Fruit fly (Drosophila melanogaster) whole organism, embryonic: ENCODE results near the gene swa.

Experiments
- ATbp ChIP-seq: fragments of 200-800 bp; sonication (Bioruptor generic); optimal IDR thresholded peaks from 2 replicates; lab custom pipeline; 2017; ENCODE audit warnings: missing biosample characterization, mild to moderate bottlenecking, missing genetic modification characterization, missing genetic modification reagents
- Antp ChIP-seq: fragments of 200-800 bp; sonication (Bioruptor generic); optimal IDR thresholded peaks from 3 replicates; lab custom pipeline; 2016; ENCODE audit warnings: missing biosample characterization, missing genetic modification characterization
- B-H1 ChIP-seq: fragments of 200-800 bp; sonication (Bioruptor generic); IDR thresholded peaks from 3 replicates; pipeline ENCODE4 v1.3.6; 2022; ENCODE audit warnings: missing biosample characterization, missing genetic modification characterization
- BtbVII ChIP-seq: fragments of 200-800 bp; sonication (Bioruptor generic); optimal IDR thresholded peaks from 3 replicates; lab custom pipeline; 2017; ENCODE audit warnings: missing biosample characterization, mild to moderate bottlenecking, missing genetic modification characterization
- Bteb2 ChIP-seq: fragments of 200-800 bp; sonication (Bioruptor generic); optimal IDR thresholded peaks from 2 replicates; lab custom pipeline; 2016; ENCODE audit warnings: missing biosample characterization, missing genetic modification characterization
- CG10979 ChIP-seq: fragments of 200-800 bp; sonication (Bioruptor generic); optimal IDR thresholded peaks from 2 replicates; lab custom pipeline; 2018; ENCODE audit warnings: missing biosample characterization, mild to moderate bottlenecking, missing genetic modification characterization, moderate library complexity
- CG11723 ChIP-seq: fragments of 200-800 bp; sonication (Bioruptor generic); optimal IDR thresholded peaks from 2 replicates; lab custom pipeline; 2017; ENCODE audit warnings: missing biosample characterization, mild to moderate bottlenecking, missing genetic modification characterization
- CG13296 ChIP-seq: fragments of 200-800 bp; sonication (Bioruptor generic); optimal IDR thresholded peaks from 3 replicates; lab custom pipeline; 2018; ENCODE audit warnings: missing biosample characterization, mild to moderate bottlenecking, missing genetic modification characterization
- CG16815 ChIP-seq: fragments of 200-800 bp; sonication (Bioruptor generic); optimal IDR thresholded peaks from 3 replicates; lab custom pipeline; 2017; ENCODE audit warnings: missing biosample characterization, mild to moderate bottlenecking, missing genetic modification characterization
- CG2889 ChIP-seq: fragments of 200-800 bp; sonication (Bioruptor generic); IDR thresholded peaks from 3 replicates; pipeline ENCODE4 v1.3.6; 2022; ENCODE audit warnings: missing biosample characterization, missing genetic modification characterization
- CG32532 ChIP-seq: fragments of 200-800 bp; sonication (Bioruptor generic); IDR thresholded peaks from 2 replicates; pipeline ENCODE4 v1.3.6; 2022; ENCODE audit warnings: missing biosample characterization, missing genetic modification characterization
- CG34376 ChIP-seq: fragments of 200-800 bp; sonication (Bioruptor generic); optimal IDR thresholded peaks from 2 replicates; lab custom pipeline; 2018; ENCODE audit warnings: missing biosample characterization, mild to moderate bottlenecking, missing genetic modification characterization
- CG34422 ChIP-seq: fragments of 200-800 bp; sonication (Bioruptor generic); IDR thresholded peaks from 3 replicates; pipeline ENCODE4 v1.3.6; 2022; ENCODE audit warnings: missing biosample characterization, missing genetic modification characterization
- CG3838 ChIP-seq: fragments of 200-800 bp; sonication (Bioruptor generic); optimal IDR thresholded peaks from 3 replicates; lab custom pipeline; 2016; ENCODE audit warnings: missing biosample characterization, missing genetic modification characterization
- CG5953 ChIP-seq: fragments of 200-800 bp; sonication (Bioruptor generic); IDR thresholded peaks from 2 replicates; pipeline ENCODE4 v1.3.6; 2022; ENCODE audit warnings: missing biosample characterization, missing genetic modification characterization
- CG9215 ChIP-seq: fragments of 200-800 bp; sonication (Bioruptor generic); IDR thresholded peaks from 2 replicates; pipeline ENCODE4 v1.3.6; 2022; ENCODE audit warnings: missing biosample characterization, missing genetic modification characterization
- D ChIP-seq, 2 experiments: fragments of 200-800 bp in 1 of 2; fragments of >200 bp in 1 of 2; sonication (Bioruptor generic) in 1 of 2; optimal IDR thresholded peaks; 2 replicates in 1 of 2; 3 replicates in 1 of 2; lab custom pipeline; 2017; ENCODE audit warnings: mild to moderate bottlenecking in 1 of 2, missing biosample characterization in 1 of 2, missing genetic modification characterization in 1 of 2, missing genetic modification reagents in 1 of 2
- Dad ChIP-seq: fragments of 200-800 bp; sonication (Bioruptor generic); optimal IDR thresholded peaks from 3 replicates; lab custom pipeline; 2016; ENCODE audit warnings: missing biosample characterization, missing genetic modification characterization
- Doc2 ChIP-seq: fragments of 200-800 bp; sonication (Bioruptor generic); IDR thresholded peaks from 2 replicates; pipeline ENCODE4 v1.3.6; 2022; ENCODE audit warnings: missing biosample characterization, missing genetic modification characterization
- Ets97D ChIP-seq: fragments of 200-800 bp; sonication (Bioruptor generic); optimal IDR thresholded peaks from 3 replicates; lab custom pipeline; 2016; ENCODE audit warnings: missing biosample characterization, missing genetic modification characterization
- Gug ChIP-seq: fragments of 200-800 bp; sonication (Bioruptor generic); IDR thresholded peaks from 4 replicates; pipeline ENCODE4 v1.3.6; 2022; ENCODE audit warnings: missing biosample characterization, missing genetic modification characterization
- HLH54F ChIP-seq: fragments of 200-800 bp; sonication (Bioruptor generic); optimal IDR thresholded peaks from 3 replicates; lab custom pipeline; 2016; ENCODE audit warnings: missing biosample characterization, missing genetic modification characterization
- Hr3 ChIP-seq: fragments of 200-800 bp; sonication (Bioruptor generic); optimal IDR thresholded peaks from 3 replicates; lab custom pipeline; 2016; ENCODE audit warnings: missing biosample characterization, missing genetic modification characterization
- MTF-1 ChIP-seq: fragments of 200-800 bp; sonication (Bioruptor generic); optimal IDR thresholded peaks from 2 replicates; lab custom pipeline; 2018; ENCODE audit warnings: missing biosample characterization, mild to moderate bottlenecking, missing genetic modification characterization, borderline replicate concordance
- Max ChIP-seq: fragments of 200-800 bp; sonication (Bioruptor generic); optimal IDR thresholded peaks from 2 replicates; lab custom pipeline; 2016; ENCODE audit warnings: missing biosample characterization, mild to moderate bottlenecking, missing genetic modification characterization
- NC2α ChIP-seq: fragments of 200-800 bp; sonication (Bioruptor generic); optimal IDR thresholded peaks from 2 replicates; lab custom pipeline; 2016; ENCODE audit warnings: missing biosample characterization, missing genetic modification characterization
- Nf-YC ChIP-seq: fragments of 200-800 bp; optimal IDR thresholded peaks from 3 replicates; lab custom pipeline; 2019; ENCODE audit warnings: missing biosample characterization, mild to moderate bottlenecking, missing genetic modification characterization, moderate library complexity
- Oaz ChIP-seq: fragments of 200-800 bp; sonication (Bioruptor generic); IDR thresholded peaks from 2 replicates; pipeline ENCODE4 v1.3.6; 2022; ENCODE audit warnings: missing biosample characterization, missing genetic modification characterization
- Rx ChIP-seq: fragments of 200-800 bp; sonication (Bioruptor generic); IDR thresholded peaks from 2 replicates; pipeline ENCODE4 v1.3.6; 2022; ENCODE audit warnings: missing biosample characterization, missing genetic modification characterization
- al ChIP-seq: fragments of 200-800 bp; sonication (Bioruptor generic); IDR thresholded peaks from 2 replicates; pipeline ENCODE4 v1.3.6; 2022; ENCODE audit warnings: missing biosample characterization, missing genetic modification characterization
- bowl ChIP-seq: fragments of 200-800 bp; sonication (Bioruptor generic); IDR thresholded peaks from 2 replicates; pipeline ENCODE4 v1.3.6; 2022; ENCODE audit warnings: missing biosample characterization, missing genetic modification characterization
- caup ChIP-seq: fragments of 200-800 bp; sonication (Bioruptor generic); optimal IDR thresholded peaks from 3 replicates; lab custom pipeline; 2017; ENCODE audit warnings: missing biosample characterization, mild to moderate bottlenecking, missing genetic modification characterization, moderate library complexity; ENCODE audit not compliant: severe bottlenecking
- chn ChIP-seq: fragments of 200-800 bp; sonication (Bioruptor generic); optimal IDR thresholded peaks from 2 replicates; lab custom pipeline; 2016; ENCODE audit warnings: missing biosample characterization, missing genetic modification characterization
- crc ChIP-seq: fragments of 200-800 bp; sonication (Bioruptor generic); optimal IDR thresholded peaks from 2 replicates; lab custom pipeline; 2016; ENCODE audit warnings: missing biosample characterization, missing genetic modification characterization
- ems ChIP-seq: fragments of 200-800 bp; sonication (Bioruptor generic); optimal IDR thresholded peaks from 3 replicates; lab custom pipeline; 2016; ENCODE audit warnings: missing biosample characterization, missing genetic modification characterization
- fd102C ChIP-seq: fragments of 200-800 bp; sonication (Bioruptor generic); optimal IDR thresholded peaks from 2 replicates; lab custom pipeline; 2018; ENCODE audit warnings: missing biosample characterization, mild to moderate bottlenecking, missing genetic modification characterization, moderate library complexity
- gcm2 ChIP-seq: fragments of 200-800 bp; sonication (Bioruptor generic); optimal IDR thresholded peaks from 2 replicates; lab custom pipeline; 2016; ENCODE audit warnings: missing biosample characterization, missing genetic modification characterization
- gem ChIP-seq: fragments of 200-800 bp; sonication (Bioruptor generic); optimal IDR thresholded peaks from 2 replicates; lab custom pipeline; 2019; ENCODE audit warnings: missing biosample characterization, mild to moderate bottlenecking, missing genetic modification characterization, moderate library complexity
- gsb-n ChIP-seq: fragments of 200-800 bp; sonication (Bioruptor generic); optimal IDR thresholded peaks from 3 replicates; lab custom pipeline; 2018; ENCODE audit warnings: missing biosample characterization, mild to moderate bottlenecking, missing genetic modification characterization
- gt ChIP-seq: fragments of 200-800 bp; sonication (Bioruptor generic); IDR thresholded peaks from 2 replicates; pipeline ENCODE4 v1.3.6; 2022; ENCODE audit warnings: missing biosample characterization, missing genetic modification characterization
- jigr1 ChIP-seq: fragments of 200-800 bp; sonication (Bioruptor generic); IDR thresholded peaks from 3 replicates; pipeline ENCODE4 v1.3.6; 2022; ENCODE audit warnings: missing biosample characterization, missing genetic modification characterization
- nerfin-2 ChIP-seq: fragments of 200-800 bp; sonication (Bioruptor generic); IDR thresholded peaks from 2 replicates; pipeline ENCODE4 v1.3.6; 2022; ENCODE audit warnings: missing biosample characterization, missing genetic modification characterization; ENCODE audit not compliant: partially characterized antibody
- pfk ChIP-seq: fragments of 200-800 bp; sonication (Bioruptor generic); optimal IDR thresholded peaks from 2 replicates; lab custom pipeline; 2018; ENCODE audit warnings: missing biosample characterization, mild to moderate bottlenecking, missing genetic modification characterization, moderate library complexity
- phol ChIP-seq: fragments of 200-800 bp; sonication (Bioruptor generic); optimal IDR thresholded peaks from 3 replicates; lab custom pipeline; 2018; ENCODE audit warnings: missing biosample characterization, mild to moderate bottlenecking, missing genetic modification characterization, moderate library complexity
- so ChIP-seq: fragments of 200-800 bp; sonication (Bioruptor generic); IDR thresholded peaks from 3 replicates; pipeline ENCODE4 v1.3.6; 2022; ENCODE audit warnings: missing biosample characterization, missing genetic modification characterization
- sob ChIP-seq: fragments of 200-800 bp; sonication (Bioruptor generic); IDR thresholded peaks from 2 replicates; pipeline ENCODE4 v1.3.6; 2022; ENCODE audit warnings: missing biosample characterization, missing genetic modification characterization
- stc ChIP-seq: fragments of 200-800 bp; sonication (Bioruptor generic); IDR thresholded peaks from 2 replicates; pipeline ENCODE4 v1.3.6; 2022; ENCODE audit warnings: missing biosample characterization, missing genetic modification characterization
- tap ChIP-seq: fragments of 200-800 bp; optimal IDR thresholded peaks from 3 replicates; lab custom pipeline; 2019; ENCODE audit warnings: missing biosample characterization, mild to moderate bottlenecking, missing genetic modification characterization, moderate library complexity
- trh ChIP-seq: fragments of 200-800 bp; sonication (Bioruptor generic); optimal IDR thresholded peaks from 2 replicates; lab custom pipeline; 2016; ENCODE audit warnings: missing biosample characterization, missing genetic modification characterization
- yki ChIP-seq: fragments of >200 bp; optimal IDR thresholded peaks from 3 replicates; lab custom pipeline; 2018

Gene swa

DNA sequence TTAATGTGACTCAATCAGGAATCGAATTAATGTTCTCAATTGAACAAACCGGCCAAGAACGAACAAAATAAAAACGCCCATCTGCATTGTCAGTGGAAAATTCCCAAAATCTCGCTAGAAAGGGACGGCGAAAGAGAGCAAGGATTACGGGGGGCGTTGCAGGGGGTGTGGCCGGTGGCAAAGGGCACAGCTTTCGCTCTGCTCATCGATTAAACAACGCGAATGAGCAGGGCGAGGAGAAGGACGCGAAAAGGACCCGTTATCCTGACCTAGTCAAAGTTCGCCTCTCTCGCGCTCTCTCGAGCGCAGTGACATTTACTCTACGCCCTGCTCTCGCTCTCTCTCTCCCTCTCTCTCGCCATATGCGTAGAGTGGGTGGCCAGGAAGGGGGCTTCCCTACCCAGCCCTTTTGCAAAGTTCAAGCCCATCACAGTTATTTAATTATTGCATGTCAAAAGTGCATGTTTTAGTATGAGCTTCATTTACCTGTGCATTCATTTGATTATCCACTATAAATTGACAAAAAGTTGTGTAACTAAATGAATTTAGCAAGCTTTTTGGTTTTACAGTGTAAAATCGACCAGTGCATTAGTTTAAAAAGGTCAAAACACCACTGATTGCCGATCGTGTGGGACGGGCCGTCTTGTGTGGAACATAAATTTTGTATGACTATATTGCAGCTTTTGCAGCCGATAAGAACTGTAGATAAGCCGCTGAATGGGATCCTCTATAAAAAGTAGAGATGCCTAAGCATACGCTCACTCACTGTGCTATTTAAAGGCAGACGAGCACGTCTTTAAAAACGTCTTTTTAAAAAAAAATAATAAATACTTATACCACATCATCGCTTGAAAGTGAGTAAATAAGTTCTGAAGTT is 26.5 kb downstream of the swa start (continued):
- TF ChIP-seq Nf-YC (tag; lab: Kevin White, UChicago) = no peak
- TF ChIP-seq caup (GFP tag; lab: Kevin White, UChicago) = no peak
- no peak for TF ChIP-seq CG2889 (GFP tag; lab: Robert Waterston, UW)
- TF ChIP-seq Ets97D (GFP tag; lab: Kevin White, UChicago) = no peak
- TF ChIP-seq nerfin-2 = no peak
- no peak for TF ChIP-seq MTF-1
- TF ChIP-seq so (GFP tag; lab: Robert Waterston, UW) = no peak
- no peak for TF ChIP-seq sob (GFP tag; lab: Robert Waterston, UW)
- no peak for TF ChIP-seq CG3838 (GFP tag; lab: Kevin White, UChicago)
- no peak for TF ChIP-seq jigr1
- no peak for TF ChIP-seq Rx (GFP tag; lab: Robert Waterston, UW)
- TF ChIP-seq CG34376 = peak; percentile 1
- TF ChIP-seq D (optimal IDR thresholded peaks at IDR 0.05; lab: Kevin White, UChicago) = no peak
- TF ChIP-seq D (GFP tag; optimal IDR thresholded peaks at IDR 0.05; lab: Kevin White, UChicago) = no peak
- TF ChIP-seq gt = no peak
- TF ChIP-seq Max (GFP tag; lab: Kevin White, UChicago) = no peak
- no peak for TF ChIP-seq ATbp (GFP tag; lab: Kevin White, UChicago)
- TF ChIP-seq BtbVII (GFP tag; lab: Kevin White, UChicago) = no peak
- TF ChIP-seq fd102C (GFP tag; lab: Kevin White, UChicago) = no peak
- no peak for TF ChIP-seq CG10979 (tag; lab: Kevin White, UChicago)
- no peak for TF ChIP-seq pfk (GFP tag; lab: Kevin White, UChicago)
- TF ChIP-seq Antp (GFP tag; lab: Kevin White, UChicago) = peak; percentile 28
- no peak for TF ChIP-seq stc (GFP tag; lab: Robert Waterston, UW)
- no peak for TF ChIP-seq CG5953
- TF ChIP-seq Bteb2 = no peak
- TF ChIP-seq trh = no peak
- TF ChIP-seq NC2α (GFP tag; lab: Kevin White, UChicago) = no peak
- no peak for TF ChIP-seq gsb-n
- no peak for TF ChIP-seq ems (GFP tag; lab: Kevin White, UChicago)
- TF ChIP-seq CG16815 (GFP tag; lab: Kevin White, UChicago) = no peak
- no peak for TF ChIP-seq yki
- peak; percentile 34 for TF ChIP-seq gem
- TF ChIP-seq HLH54F (GFP tag; lab: Kevin White, UChicago) = peak; percentile 4
- TF ChIP-seq tap (tag; lab: Kevin White, UChicago) = no peak
- TF ChIP-seq Dad (GFP tag; lab: Kevin White, UChicago) = peak; percentile 28
- TF ChIP-seq chn = no peak
- no peak for TF ChIP-seq B-H1 (GFP tag; lab: Robert Waterston, UW)
- TF ChIP-seq phol (tag; lab: Kevin White, UChicago) = peak; percentile 2
- no peak for TF ChIP-seq bowl (GFP tag; lab: Robert Waterston, UW)
- no peak for TF ChIP-seq CG11723 (GFP tag; lab: Kevin White, UChicago)
- TF ChIP-seq CG13296 (GFP tag; lab: Kevin White, UChicago) = no peak
- TF ChIP-seq crc = no peak
- TF ChIP-seq CG9215 (GFP tag; lab: Robert Waterston, UW) = no peak; the same call in 1 of the 2 replicates
- TF ChIP-seq Doc2 (GFP tag; lab: Robert Waterston, UW) = no peak
- TF ChIP-seq gcm2 = no peak
- TF ChIP-seq Hr3 (GFP tag; lab: Kevin White, UChicago) = no peak
- TF ChIP-seq Gug (GFP tag; lab: Robert Waterston, UW) = peak; percentile 56; the same call in 2 of the 4 replicates
- no peak for TF ChIP-seq al (GFP tag; lab: Robert Waterston, UW)
- TF ChIP-seq CG34422 = no peak
- TF ChIP-seq Oaz (GFP tag; lab: Robert Waterston, UW) = no peak
- TF ChIP-seq CG32532 (GFP tag; lab: Robert Waterston, UW) = peak; percentile 46; the same call in 1 of the 2 replicates
